Fruit fly (Drosophila melanogaster): Measurements from ENCODE around the gene CG46399.
A peak's percentile ranks its signal among the peaks of the same experiment; 100 is the strongest.

The CG46399 gene

dm6 chrX:14866911-14867310 lies 7.9 kb downstream of the CG46399 start:
- no peak for TF ChIP-seq CG17568 (GFP tag; optimal IDR thresholded peaks at IDR 0.05)
- no peak for TF ChIP-seq Ptx1 (GFP tag; IDR thresholded peaks at IDR 0.05)
- TF ChIP-seq CG13894 (tag; optimal IDR thresholded peaks at IDR 0.05), result peak; percentile 50
- peak; percentile 42 for TF ChIP-seq CG15269 (tag; optimal IDR thresholded peaks at IDR 0.05)
- TF ChIP-seq Nf-YC (tag; optimal IDR thresholded peaks at IDR 0.05), result no peak
- 0 out of 4 replicates have a peak, but pooled peaks have one; percentile 68 for TF ChIP-seq chinmo (GFP tag; IDR thresholded peaks at IDR 0.05; ENCODE audit: partially characterized antibody)
- TF ChIP-seq CG8924 (tag; optimal IDR thresholded peaks at IDR 0.05), result no peak
- no peak for TF ChIP-seq az2 (GFP tag; optimal IDR thresholded peaks at IDR 0.05)
- no peak for TF ChIP-seq Mes4 (GFP tag; optimal IDR thresholded peaks at IDR 0.05)
- TF ChIP-seq CG13424 (tag; optimal IDR thresholded peaks at IDR 0.05), result no peak
- no peak for TF ChIP-seq vvl (GFP tag; IDR thresholded peaks at IDR 0.05)
- peak; percentile 71 for TF ChIP-seq sqz (GFP tag; optimal IDR thresholded peaks at IDR 0.05)
- no peak for TF ChIP-seq Hey (tag; optimal IDR thresholded peaks at IDR 0.05)
- TF ChIP-seq CG15514 (GFP tag; optimal IDR thresholded peaks at IDR 0.05), result no peak
- TF ChIP-seq CG14441 (GFP tag; IDR thresholded peaks at IDR 0.05), result no peak
- no peak for TF ChIP-seq CG17912 (GFP tag; optimal IDR thresholded peaks at IDR 0.05)
- TF ChIP-seq gce (GFP tag; IDR thresholded peaks at IDR 0.05), result no peak
- TF ChIP-seq fd96Cb (tag; optimal IDR thresholded peaks at IDR 0.05), result no peak
- TF ChIP-seq tup (GFP tag; optimal IDR thresholded peaks at IDR 0.05), result no peak
- no peak for TF ChIP-seq gcm2 (GFP tag; optimal IDR thresholded peaks at IDR 0.05)
- peak; percentile 6 for TF ChIP-seq Nf-YB (GFP tag; optimal IDR thresholded peaks at IDR 0.05)
- TF ChIP-seq Dbx (GFP tag; IDR thresholded peaks at IDR 0.05), result no peak
- TF ChIP-seq trh (GFP tag; optimal IDR thresholded peaks at IDR 0.05), result no peak
- peak in 1 of 2 experiments; percentile 68 for TF ChIP-seq Pdp1 (GFP tag; optimal IDR thresholded peaks at IDR 0.05)
- TF ChIP-seq fu2 (GFP tag; optimal IDR thresholded peaks at IDR 0.05), result no peak
- TF ChIP-seq Side (GFP tag; optimal IDR thresholded peaks at IDR 0.05), result no peak
- peak; percentile 20 for TF ChIP-seq oc (tag; optimal IDR thresholded peaks at IDR 0.05)

DNA sequence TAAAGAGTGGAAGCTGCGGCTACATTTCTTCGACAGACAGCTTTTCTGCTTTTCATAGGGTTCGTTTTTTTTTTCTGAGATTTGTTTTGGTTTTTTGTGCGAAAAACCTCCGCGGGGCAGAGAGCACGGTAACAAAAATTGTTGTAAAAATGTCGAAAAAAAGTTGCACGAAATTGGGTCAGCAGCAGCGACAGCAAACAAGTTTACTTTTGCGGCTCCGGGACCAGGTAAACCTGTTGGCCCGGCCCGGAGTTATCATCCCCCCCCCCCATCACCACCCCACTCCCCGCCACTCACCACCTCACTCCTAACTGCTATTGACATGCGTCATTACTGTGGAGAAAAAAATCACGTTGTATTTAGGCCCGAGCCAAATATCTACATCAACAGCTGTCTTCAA lies 9.4 kb downstream of the CG46399 start:
- TF ChIP-seq CG10979 (tag; optimal IDR thresholded peaks at IDR 0.05), result no peak
- TF ChIP-seq CG5180 (GFP tag; optimal IDR thresholded peaks at IDR 0.05), result peak; percentile 34
- peak; percentile 64 for TF ChIP-seq CG12769 (tag; optimal IDR thresholded peaks at IDR 0.05)
- peak; percentile 82 for TF ChIP-seq crol (GFP tag; IDR thresholded peaks at IDR 0.05)
- TF ChIP-seq chinmo (GFP tag; IDR thresholded peaks at IDR 0.05; ENCODE audit: partially characterized antibody), result 0 out of 4 replicates have a peak, but pooled peaks have one; percentile 17
- TF ChIP-seq sd (tag; optimal IDR thresholded peaks at IDR 0.05), result peak; percentile 46
- TF ChIP-seq CG13894 (tag; optimal IDR thresholded peaks at IDR 0.05), result peak; percentile 24
- TF ChIP-seq CG1233 (GFP tag; optimal IDR thresholded peaks at IDR 0.05), result no peak
- peak; percentile 53 for TF ChIP-seq sqz (GFP tag; optimal IDR thresholded peaks at IDR 0.05)

DNA sequence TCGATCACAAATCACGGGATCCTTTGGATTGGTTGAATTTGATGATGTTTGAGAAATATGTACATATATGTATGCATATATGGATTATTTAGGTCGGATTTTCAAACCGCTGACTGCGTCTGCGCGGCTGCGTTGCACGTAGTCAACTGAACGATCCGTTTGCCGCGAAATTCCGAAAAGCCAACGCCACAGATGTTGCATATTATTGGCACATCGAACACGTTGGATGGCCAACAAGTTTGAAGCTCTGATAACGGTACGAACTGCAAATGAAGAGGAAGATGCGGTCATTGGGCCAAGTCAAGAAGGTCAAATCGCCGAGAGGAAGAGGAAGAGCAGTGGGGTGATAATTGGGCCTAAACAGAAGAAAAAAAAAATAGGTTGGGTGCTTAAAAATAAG lies 12.0 kb downstream of the CG46399 start, which contains the start of gene CG9518:
Gene CG9518, minus strand, starts transcription at position 154 of the 400 bp plus-strand sequence.
- TF ChIP-seq chinmo (GFP tag; IDR thresholded peaks at IDR 0.05; ENCODE audit: partially characterized antibody) (0 out of 4 replicates have a peak, but pooled peaks have one; percentile 29), sens (GFP tag) (peak; percentile 25), Taf1 (GFP tag; IDR thresholded peaks at IDR 0.05) (no peak), CG5180 (GFP tag; optimal IDR thresholded peaks at IDR 0.05) (peak; percentile 97)

DNA sequence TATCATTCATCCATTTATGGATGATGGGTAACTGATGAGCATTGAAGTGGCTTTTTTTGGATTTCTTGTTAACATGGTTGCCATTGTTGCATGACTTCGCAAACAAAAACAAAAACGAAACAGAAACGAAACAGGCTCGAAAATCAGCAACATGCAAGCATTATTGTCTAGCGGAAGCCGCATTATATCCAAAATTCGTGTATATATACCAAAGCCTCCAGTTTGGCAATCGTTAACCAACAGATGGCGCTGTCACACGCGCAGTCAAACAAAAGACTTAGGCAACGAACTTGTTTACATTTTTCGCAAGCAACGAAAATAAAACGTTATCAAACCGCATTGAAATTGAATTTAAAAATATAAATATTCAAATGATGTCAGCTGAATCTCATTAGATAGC lies 19.9 kb downstream of the CG46399 start:
- no peak for TF ChIP-seq Max (GFP tag; optimal IDR thresholded peaks at IDR 0.05)
- peak; percentile 65 for TF ChIP-seq CG11247 (GFP tag; IDR thresholded peaks at IDR 0.05)
- peak; percentile 86 for TF ChIP-seq CTCF (GFP tag; optimal IDR thresholded peaks at IDR 0.05)
- TF ChIP-seq vvl (GFP tag; IDR thresholded peaks at IDR 0.05), result peak; percentile 53; the same call in 1 of the 2 replicates
